Fruit fly (Drosophila melanogaster) whole organism, embryonic: ENCODE data around the gene CG8312.
A peak's percentile ranks its signal among the peaks of the same experiment; 100 is the strongest.

Source experiments
- Abd-B ChIP-seq: fragments of 200-800 bp; sonication (Bioruptor generic); optimal IDR thresholded peaks from 2 replicates; lab custom pipeline; 2018; ENCODE audit warnings: missing biosample characterization, mild to moderate bottlenecking, missing genetic modification characterization, moderate library complexity
- Awh ChIP-seq: fragments of 200-800 bp; sonication (Bioruptor generic); IDR thresholded peaks from 2 replicates; pipeline ENCODE4, ENCODE4 v1.3.6; 2022; ENCODE audit warnings: missing biosample characterization, missing genetic modification characterization
- BEAF-32 ChIP-seq: fragments of 200-800 bp; sonication (Bioruptor generic); optimal IDR thresholded peaks from 3 replicates; lab custom pipeline; 2017; ENCODE audit warnings: missing biosample characterization, missing genetic modification characterization, mild to moderate bottlenecking, moderate library complexity, missing genetic modification reagents
- BtbVII ChIP-seq: fragments of 200-800 bp; sonication (Bioruptor generic); optimal IDR thresholded peaks from 3 replicates; lab custom pipeline; 2017; ENCODE audit warnings: missing biosample characterization, mild to moderate bottlenecking, missing genetic modification characterization
- CG10959 ChIP-seq: fragments of 200-800 bp; sonication (Bioruptor generic); IDR thresholded peaks from 2 replicates; pipeline ENCODE4 v1.3.6; 2022; ENCODE audit warnings: missing biosample characterization, missing genetic modification characterization
- CG11085 ChIP-seq: fragments of 200-800 bp; sonication (Bioruptor generic); IDR thresholded peaks from 2 replicates; pipeline ENCODE4 v1.3.6; 2022; ENCODE audit warnings: missing biosample characterization, missing genetic modification characterization
- CG1233 ChIP-seq: fragments of 200-800 bp; sonication (Bioruptor generic); optimal IDR thresholded peaks from 4 replicates; lab custom pipeline; 2018; ENCODE audit warnings: missing biosample characterization, mild to moderate bottlenecking, missing genetic modification characterization
- CG12744 ChIP-seq: fragments of 200-800 bp; sonication (Bioruptor generic); optimal IDR thresholded peaks from 2 replicates; lab custom pipeline; 2016; ENCODE audit warnings: missing biosample characterization, missing genetic modification characterization
- CG16813 ChIP-seq: fragments of 200-800 bp; sonication (Bioruptor generic); IDR thresholded peaks from 3 replicates; pipeline ENCODE4 v1.3.6; 2022; ENCODE audit warnings: missing biosample characterization, missing genetic modification characterization; ENCODE audit not compliant: partially characterized antibody
- CG17385 ChIP-seq: fragments of 200-800 bp; sonication (Bioruptor generic); optimal IDR thresholded peaks from 3 replicates; lab custom pipeline; 2018; ENCODE audit warnings: missing biosample characterization, mild to moderate bottlenecking, missing genetic modification characterization
- CG17612 ChIP-seq: fragments of 200-800 bp; sonication (Bioruptor generic); IDR thresholded peaks from 2 replicates; pipeline ENCODE4 v1.3.6; 2022; ENCODE audit warnings: missing biosample characterization, missing genetic modification characterization
- CG17912 ChIP-seq: fragments of 200-800 bp; sonication (Bioruptor generic); optimal IDR thresholded peaks from 2 replicates; lab custom pipeline; 2018; ENCODE audit warnings: missing biosample characterization, mild to moderate bottlenecking, missing genetic modification characterization
- CG18011 ChIP-seq: fragments of 200-800 bp; sonication (Bioruptor generic); optimal IDR thresholded peaks from 2 replicates; lab custom pipeline; 2017; ENCODE audit warnings: missing biosample characterization, missing genetic modification characterization, mild to moderate bottlenecking, moderate library complexity, missing genotype
- CG18476 ChIP-seq: fragments of 200-800 bp; sonication (Bioruptor generic); optimal IDR thresholded peaks from 2 replicates; lab custom pipeline; 2016; ENCODE audit warnings: missing biosample characterization, mild to moderate bottlenecking, missing genetic modification characterization
- CG2129 ChIP-seq: fragments of 200-800 bp; sonication (Bioruptor generic); IDR thresholded peaks from 2 replicates; pipeline ENCODE4 v1.3.6; 2022; ENCODE audit warnings: missing biosample characterization, missing genetic modification characterization; ENCODE audit not compliant: partially characterized antibody
- CG30403 ChIP-seq: fragments of 200-800 bp; sonication (Bioruptor generic); optimal IDR thresholded peaks from 3 replicates; lab custom pipeline; 2016; ENCODE audit warnings: missing biosample characterization, missing genetic modification characterization
- CG30431 ChIP-seq: fragments of 200-800 bp; sonication (Bioruptor generic); optimal IDR thresholded peaks from 2 replicates; lab custom pipeline; 2017; ENCODE audit warnings: missing biosample characterization, missing genetic modification characterization
- CG3065 ChIP-seq: fragments of 200-800 bp; sonication (Bioruptor generic); optimal IDR thresholded peaks from 2 replicates; lab custom pipeline; 2016; ENCODE audit warnings: missing biosample characterization, missing genetic modification characterization
- CG32532 ChIP-seq: fragments of 200-800 bp; sonication (Bioruptor generic); IDR thresholded peaks from 2 replicates; pipeline ENCODE4 v1.3.6; 2022; ENCODE audit warnings: missing biosample characterization, missing genetic modification characterization
- CG8924 ChIP-seq: fragments of 200-800 bp; optimal IDR thresholded peaks from 3 replicates; lab custom pipeline; 2019; ENCODE audit warnings: missing biosample characterization, mild to moderate bottlenecking, missing genetic modification characterization, moderate library complexity
- CHES-1-like ChIP-seq: fragments of 200-800 bp; sonication (Bioruptor generic); optimal IDR thresholded peaks from 2 replicates; lab custom pipeline; 2016; ENCODE audit warnings: missing biosample characterization, missing genetic modification characterization
- Dek ChIP-seq: fragments of 200-800 bp; sonication (Bioruptor generic); optimal IDR thresholded peaks from 3 replicates; lab custom pipeline; 2019; ENCODE audit warnings: missing biosample characterization, mild to moderate bottlenecking, missing genetic modification characterization, moderate library complexity
- Doc2 ChIP-seq: fragments of 200-800 bp; sonication (Bioruptor generic); IDR thresholded peaks from 2 replicates; pipeline ENCODE4 v1.3.6; 2022; ENCODE audit warnings: missing biosample characterization, missing genetic modification characterization
- Drgx ChIP-seq: fragments of 200-800 bp; sonication (Bioruptor generic); IDR thresholded peaks from 2 replicates; pipeline ENCODE4 v1.3.6; 2022; ENCODE audit warnings: missing biosample characterization, missing genetic modification characterization
- Fer1 ChIP-seq: fragments of 200-800 bp; sonication (Bioruptor generic); optimal IDR thresholded peaks from 2 replicates; lab custom pipeline; 2017; ENCODE audit warnings: missing biosample characterization, mild to moderate bottlenecking, missing genetic modification characterization
- Med ChIP-seq: fragments of 200-800 bp; sonication (Bioruptor generic); peaks from one replicate; lab custom pipeline; 2016; ENCODE audit warnings: missing biosample characterization, missing genetic modification characterization, mild to moderate bottlenecking, inconsistent platforms, moderate library complexity
- Side ChIP-seq: fragments of 200-800 bp; sonication (Bioruptor generic); optimal IDR thresholded peaks from 2 replicates; lab custom pipeline; 2016; ENCODE audit warnings: missing biosample characterization, missing genetic modification characterization
- Sry-δ ChIP-seq: fragments of 200-800 bp; sonication (Bioruptor generic); optimal IDR thresholded peaks from 2 replicates; lab custom pipeline; 2016; ENCODE audit warnings: missing biosample characterization, missing genetic modification characterization
- ac ChIP-seq: fragments of 200-800 bp; sonication (Bioruptor generic); optimal IDR thresholded peaks from 3 replicates; lab custom pipeline; 2017; ENCODE audit warnings: missing biosample characterization, mild to moderate bottlenecking, missing genetic modification characterization
- chif ChIP-seq, 2 experiments: fragments of 200-800 bp; sonication (Bioruptor generic); optimal IDR thresholded peaks; 3 replicates each; lab custom pipeline; 2016; ENCODE audit warnings: missing biosample characterization in 2 of 2, missing genetic modification characterization in 2 of 2
- crol ChIP-seq: fragments of 200-800 bp; sonication (Bioruptor generic); IDR thresholded peaks from 2 replicates; pipeline ENCODE4 v1.3.6; 2022; ENCODE audit warnings: missing biosample characterization, missing genetic modification characterization
- dan ChIP-seq: fragments of 200-800 bp; sonication (Bioruptor generic); IDR thresholded peaks from 2 replicates; pipeline ENCODE4 v1.3.6; 2022; ENCODE audit warnings: missing biosample characterization, missing genetic modification characterization
- dmrt11E ChIP-seq: fragments of 200-800 bp; sonication (Bioruptor generic); optimal IDR thresholded peaks from 3 replicates; lab custom pipeline; 2018; ENCODE audit warnings: missing biosample characterization, mild to moderate bottlenecking, missing genetic modification characterization, moderate library complexity
- emc ChIP-seq: fragments of 200-800 bp; sonication (Bioruptor generic); optimal IDR thresholded peaks from 2 replicates; lab custom pipeline; 2016; ENCODE audit warnings: missing biosample characterization, missing genetic modification characterization
- en ChIP-seq: fragments of 200-800 bp; sonication (Bioruptor generic); optimal IDR thresholded peaks from 2 replicates; lab custom pipeline; 2016; ENCODE audit warnings: missing biosample characterization, missing genetic modification characterization
- gem ChIP-seq: fragments of 200-800 bp; sonication (Bioruptor generic); optimal IDR thresholded peaks from 2 replicates; lab custom pipeline; 2019; ENCODE audit warnings: missing biosample characterization, mild to moderate bottlenecking, missing genetic modification characterization, moderate library complexity
- ind ChIP-seq: fragments of 200-800 bp; sonication (Bioruptor generic); optimal IDR thresholded peaks from 3 replicates; lab custom pipeline; 2016; ENCODE audit warnings: missing biosample characterization, missing genetic modification characterization
- lab ChIP-seq: fragments of 200-800 bp; sonication (Bioruptor generic); optimal IDR thresholded peaks from 3 replicates; lab custom pipeline; 2017; ENCODE audit warnings: missing biosample characterization, missing genetic modification characterization, mild to moderate bottlenecking, moderate library complexity, missing genetic modification reagents
- nau ChIP-seq: fragments of 200-800 bp; sonication (Bioruptor generic); optimal IDR thresholded peaks from 3 replicates; lab custom pipeline; 2017; ENCODE audit warnings: missing biosample characterization, mild to moderate bottlenecking, missing genetic modification characterization, missing genetic modification reagents
- nerfin-2 ChIP-seq: fragments of 200-800 bp; sonication (Bioruptor generic); IDR thresholded peaks from 2 replicates; pipeline ENCODE4 v1.3.6; 2022; ENCODE audit warnings: missing biosample characterization, missing genetic modification characterization; ENCODE audit not compliant: partially characterized antibody
- onecut ChIP-seq: fragments of 200-800 bp; sonication (Bioruptor generic); IDR thresholded peaks from 2 replicates; pipeline ENCODE4 v1.3.6; 2022; ENCODE audit warnings: missing biosample characterization, missing genetic modification characterization
- prd ChIP-seq, 3 experiments: fragments of >200 bp in 2 of 3; fragments of 200-800 bp in 1 of 3; sonication (Bioruptor generic) in 1 of 3; optimal IDR thresholded peaks in 2 of 3; IDR thresholded peaks in 1 of 3; 2 replicates in 2 of 3; 3 replicates in 1 of 3; pipeline versions ENCODE4 v1.3.6 to Lab custom; 2017 to 2022; ENCODE audit warnings: missing biosample characterization in 1 of 3, missing genetic modification characterization in 1 of 3
- pum ChIP-seq: fragments of 200-800 bp; sonication (Bioruptor generic); optimal IDR thresholded peaks from 2 replicates; lab custom pipeline; 2016; ENCODE audit warnings: missing biosample characterization, missing genetic modification characterization
- repo ChIP-seq: fragments of 200-800 bp; sonication (Bioruptor generic); optimal IDR thresholded peaks from 2 replicates; lab custom pipeline; 2016; ENCODE audit warnings: missing biosample characterization, missing genetic modification characterization
- sd ChIP-seq: fragments of 200-800 bp; sonication (Bioruptor generic); optimal IDR thresholded peaks from 3 replicates; lab custom pipeline; 2018; ENCODE audit warnings: missing biosample characterization, mild to moderate bottlenecking, missing genetic modification characterization, moderate library complexity
- sna ChIP-seq: fragments of 200-800 bp; sonication (Bioruptor generic); IDR thresholded peaks from 2 replicates; pipeline ENCODE4 v1.3.6; 2022; ENCODE audit warnings: missing biosample characterization, missing genetic modification characterization; ENCODE audit not compliant: partially characterized antibody
- sr ChIP-seq: fragments of 200-800 bp; sonication (Bioruptor generic); IDR thresholded peaks from 3 replicates; pipeline ENCODE4 v1.3.6; 2022; ENCODE audit warnings: missing biosample characterization, missing genetic modification characterization
- sug ChIP-seq: fragments of 200-800 bp; optimal IDR thresholded peaks from 2 replicates; lab custom pipeline; 2019; ENCODE audit warnings: missing biosample characterization, mild to moderate bottlenecking, missing genetic modification characterization, moderate library complexity
- trem ChIP-seq: fragments of 200-800 bp; optimal IDR thresholded peaks from 3 replicates; lab custom pipeline; 2019; ENCODE audit warnings: missing biosample characterization, mild to moderate bottlenecking, missing genetic modification characterization, moderate library complexity
- yki ChIP-seq: fragments of >200 bp; optimal IDR thresholded peaks from 3 replicates; lab custom pipeline; 2018

Gene CG8312

dm6 chr3R:9618331-9618730 lies 27.2 kb downstream of the CG8312 start (continued):
- TF ChIP-seq nerfin-2 (GFP tag; lab: Robert Waterston, UW), result no peak
- TF ChIP-seq BtbVII, result no peak
- TF ChIP-seq CG1233 (GFP tag; lab: Kevin White, UChicago), result peak; percentile 66
- no peak; the same call in 2 of the 3 replicates for TF ChIP-seq sr (GFP tag; lab: Robert Waterston, UW)
- TF ChIP-seq lab (GFP tag; lab: Kevin White, UChicago), result peak; percentile 78
- peak; percentile 54 for TF ChIP-seq CG8924 (tag; lab: Kevin White, UChicago)
- peak; percentile 76 to 85 for TF ChIP-seq chif (GFP tag; optimal IDR thresholded peaks at IDR 0.05; lab: Kevin White, UChicago)
- TF ChIP-seq Awh (GFP tag; lab: Robert Waterston, UW), result peak; percentile 80
- no peak for TF ChIP-seq BEAF-32 (GFP tag; lab: Kevin White, UChicago)
- TF ChIP-seq CG2129 (GFP tag; lab: Robert Waterston, UW), result no peak
- peak; percentile 80 for TF ChIP-seq gem
- TF ChIP-seq sug (tag; lab: Kevin White, UChicago), result no peak
- TF ChIP-seq sd (tag; lab: Kevin White, UChicago), result peak; percentile 20
- peak; percentile 78 for TF ChIP-seq CG30403 (GFP tag; lab: Kevin White, UChicago)
- TF ChIP-seq ind (GFP tag; lab: Kevin White, UChicago), result peak; percentile 81
- TF ChIP-seq dmrt11E (tag; lab: Kevin White, UChicago), result peak; percentile 66
- TF ChIP-seq emc (GFP tag; lab: Kevin White, UChicago), result peak; percentile 29
- peak; percentile 70 for TF ChIP-seq CG17385 (GFP tag; lab: Kevin White, UChicago)
- peak; percentile 76 for TF ChIP-seq CG10959 (GFP tag; lab: Robert Waterston, UW)
- no peak for TF ChIP-seq sna (GFP tag; lab: Robert Waterston, UW)
- peak; percentile 25 for TF ChIP-seq ac
- TF ChIP-seq CHES-1-like (GFP tag; lab: Kevin White, UChicago), result no peak
- TF ChIP-seq dan, result no peak
- TF ChIP-seq onecut (GFP tag; lab: Robert Waterston, UW), result peak; percentile 68
- TF ChIP-seq CG18011 (GFP tag; lab: Kevin White, UChicago), result no peak
- peak; percentile 28 for TF ChIP-seq Dek
- no peak for TF ChIP-seq CG12744 (GFP tag; lab: Kevin White, UChicago)
- peak; percentile 54 for TF ChIP-seq CG11085 (GFP tag; lab: Robert Waterston, UW)
- TF ChIP-seq Abd-B, result peak; percentile 66
- peak; percentile 74 for TF ChIP-seq CG32532
- peak; percentile 44; the same call in 1 of the 2 replicates for TF ChIP-seq Doc2 (GFP tag; lab: Robert Waterston, UW)
- no peak for TF ChIP-seq CG16813 (GFP tag; lab: Robert Waterston, UW)
- no peak for TF ChIP-seq CG17912 (GFP tag; lab: Kevin White, UChicago)
- TF ChIP-seq Med (GFP tag; lab: Kevin White, UChicago), result peak; percentile 95
- TF ChIP-seq CG18476 (GFP tag; lab: Kevin White, UChicago), result peak; percentile 46
- peak; percentile 15 for TF ChIP-seq trem (tag; lab: Kevin White, UChicago)
- peak; percentile 61 for TF ChIP-seq en (GFP tag; lab: Kevin White, UChicago)
- peak; percentile 92 for TF ChIP-seq Drgx
- peak; percentile 32; the same call in 1 of the 2 replicates for TF ChIP-seq crol
- peak; percentile 59 for TF ChIP-seq nau (GFP tag; lab: Kevin White, UChicago)
- peak; percentile 66 for TF ChIP-seq Side (GFP tag; lab: Kevin White, UChicago)
- TF ChIP-seq CG17612 (GFP tag; lab: Robert Waterston, UW), result 0 out of 2 replicates have a peak, but pooled peaks have one; percentile 33
- peak; percentile 50 for TF ChIP-seq Fer1
- peak; percentile 63 for TF ChIP-seq CG30431 (GFP tag; lab: Kevin White, UChicago)
- no peak for TF ChIP-seq yki
- TF ChIP-seq CG3065 (GFP tag; lab: Kevin White, UChicago), result no peak
- TF ChIP-seq prd (optimal IDR thresholded peaks at IDR 0.05; lab: Kevin White, UChicago), result no peak
- peak; percentile 91 for TF ChIP-seq prd (GFP tag; IDR thresholded peaks at IDR 0.05; lab: Robert Waterston, UW)
- TF ChIP-seq pum (GFP tag; lab: Kevin White, UChicago), result peak; percentile 65
- TF ChIP-seq Sry-δ, result peak; percentile 27
- peak; percentile 74 for TF ChIP-seq repo (GFP tag; lab: Kevin White, UChicago)
